Worm (Caenorhabditis elegans): Measurements from ENCODE around the gene ZK813.5.

ZK813.5 gene

DNA sequence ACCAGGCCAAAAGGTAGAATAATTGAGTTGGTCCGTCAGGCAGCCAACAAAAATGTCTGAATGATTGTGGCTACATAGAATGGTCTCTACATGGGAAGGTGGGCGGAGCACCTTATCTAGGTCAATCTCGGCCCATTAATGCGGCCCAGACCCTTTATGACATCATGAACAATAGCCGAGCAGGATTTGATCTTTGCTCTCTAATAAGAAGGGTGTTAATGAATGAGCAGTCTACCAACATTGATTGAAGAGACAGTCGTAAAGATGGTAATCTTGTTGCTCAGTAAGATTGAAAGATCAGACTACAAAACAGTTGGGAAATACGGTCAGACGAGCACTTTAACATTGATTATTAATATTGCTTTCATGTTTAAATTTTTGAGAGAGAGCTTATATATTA, 50.6 kb downstream of the ZK813.5 start:
- TF ChIP-seq crh-2 (tag; optimal IDR thresholded peaks at IDR 0.05): no peak

DNA sequence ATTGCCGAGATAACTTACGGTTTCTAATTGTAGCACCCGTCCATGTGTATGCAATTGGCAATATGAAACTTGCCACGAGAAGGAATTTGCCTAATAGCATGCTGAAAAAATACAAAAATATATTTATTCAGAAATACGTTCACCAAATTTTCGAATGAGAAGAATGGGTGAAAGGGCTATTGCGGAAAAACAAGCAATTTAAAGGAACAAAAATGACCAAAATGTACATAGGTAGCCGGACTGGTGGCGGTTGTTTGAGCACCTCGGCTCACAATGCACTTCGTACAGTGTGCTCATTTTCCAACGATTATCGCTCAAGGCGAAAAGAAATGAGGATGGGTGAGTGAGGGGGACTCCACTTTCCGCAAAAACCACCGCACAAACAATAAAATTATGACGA, 51.1 kb downstream of the ZK813.5 start, which contains the start of gene cht-1:
Gene cht-1, minus strand, starts transcription at position 101 of the 400 bp plus-strand sequence.
- no peak for TF ChIP-seq mdl-1 (tag; optimal IDR thresholded peaks at IDR 0.05)
- TF ChIP-seq sem-4 (tag; optimal IDR thresholded peaks at IDR 0.05): no peak
- no peak for TF ChIP-seq snpc-4 (tag; optimal IDR thresholded peaks at IDR 0.05)
- TF ChIP-seq nhr-23 (tag; optimal IDR thresholded peaks at IDR 0.05): no peak
